Fruit fly (Drosophila melanogaster): ENCODE measurements around the gene Srp14.

The Srp14 gene

dm6 chr3R:20549855-20550603, 29.9 kb upstream of the Srp14 start:
- TF ChIP-seq usp (GFP tag; optimal IDR thresholded peaks at IDR 0.05): no peak
- TF ChIP-seq CG8478 (optimal IDR thresholded peaks at IDR 0.05): no peak
- TF ChIP-seq pan (optimal IDR thresholded peaks at IDR 0.05): no peak
- no peak for TF ChIP-seq psq (optimal IDR thresholded peaks at IDR 0.05)
- TF ChIP-seq Dll (optimal IDR thresholded peaks at IDR 0.05): no peak
- TF ChIP-seq EcR (GFP tag; optimal IDR thresholded peaks at IDR 0.05): no peak

- TF ChIP-seq CG8478 (optimal IDR thresholded peaks at IDR 0.05) (no peak), pan (optimal IDR thresholded peaks at IDR 0.05) (no peak), EcR (GFP tag; optimal IDR thresholded peaks at IDR 0.05) (no peak), usp (GFP tag; optimal IDR thresholded peaks at IDR 0.05) (no peak), Dll (optimal IDR thresholded peaks at IDR 0.05) (no peak), psq (optimal IDR thresholded peaks at IDR 0.05) (no peak)
Measured at dm6 chr3R:20550632-20551486, 29.1 kb upstream of the Srp14 start.

dm6 chr3R:20551487-20552079, 28.3 kb upstream of the Srp14 start:
- TF ChIP-seq usp (GFP tag; optimal IDR thresholded peaks at IDR 0.05) (no peak), Dll (optimal IDR thresholded peaks at IDR 0.05) (no peak), pan (optimal IDR thresholded peaks at IDR 0.05) (no peak), psq (optimal IDR thresholded peaks at IDR 0.05) (no peak), EcR (GFP tag; optimal IDR thresholded peaks at IDR 0.05) (no peak), CG8478 (optimal IDR thresholded peaks at IDR 0.05) (no peak)

- TF ChIP-seq psq (optimal IDR thresholded peaks at IDR 0.05) (no peak), EcR (GFP tag; optimal IDR thresholded peaks at IDR 0.05) (no peak), pan (optimal IDR thresholded peaks at IDR 0.05) (no peak), usp (GFP tag; optimal IDR thresholded peaks at IDR 0.05) (no peak), CG8478 (optimal IDR thresholded peaks at IDR 0.05) (no peak), Dll (optimal IDR thresholded peaks at IDR 0.05) (no peak)
Measured at dm6 chr3R:20552093-20552492, 27.8 kb upstream of the Srp14 start, which contains the start of gene Stat92E. TSS of gene Stat92E (minus strand) at chr3R:20552311.

- TF ChIP-seq usp (GFP tag; optimal IDR thresholded peaks at IDR 0.05): no peak
- no peak for TF ChIP-seq CG8478 (optimal IDR thresholded peaks at IDR 0.05)
- no peak for TF ChIP-seq EcR (GFP tag; optimal IDR thresholded peaks at IDR 0.05)
- TF ChIP-seq psq (optimal IDR thresholded peaks at IDR 0.05): no peak
- TF ChIP-seq Dll (optimal IDR thresholded peaks at IDR 0.05): no peak
- no peak for TF ChIP-seq pan (optimal IDR thresholded peaks at IDR 0.05)
Measured at dm6 chr3R:20554300-20554699, 25.6 kb upstream of the Srp14 start, which contains the start of gene att-ORFB. TSS of gene att-ORFB (minus strand) at chr3R:20554400.

- no peak for TF ChIP-seq Dll (optimal IDR thresholded peaks at IDR 0.05)
- no peak for TF ChIP-seq CG8478 (optimal IDR thresholded peaks at IDR 0.05)
- no peak for TF ChIP-seq psq (optimal IDR thresholded peaks at IDR 0.05)
- no peak for TF ChIP-seq pan (optimal IDR thresholded peaks at IDR 0.05)
- TF ChIP-seq usp (GFP tag; optimal IDR thresholded peaks at IDR 0.05): no peak
- TF ChIP-seq EcR (GFP tag; optimal IDR thresholded peaks at IDR 0.05): no peak
Measured at dm6 chr3R:20555023-20555422, 24.9 kb upstream of the Srp14 start.

- TF ChIP-seq psq (optimal IDR thresholded peaks at IDR 0.05): no peak
- no peak for TF ChIP-seq EcR (GFP tag; optimal IDR thresholded peaks at IDR 0.05)
- TF ChIP-seq CG8478 (optimal IDR thresholded peaks at IDR 0.05): no peak
- no peak for TF ChIP-seq usp (GFP tag; optimal IDR thresholded peaks at IDR 0.05)
- peak; percentile 47 for TF ChIP-seq Dll (optimal IDR thresholded peaks at IDR 0.05)
- TF ChIP-seq pan (optimal IDR thresholded peaks at IDR 0.05): no peak
Measured at dm6 chr3R:20555720-20556280, 24.1 kb upstream of the Srp14 start.

- TF ChIP-seq psq (optimal IDR thresholded peaks at IDR 0.05) (no peak), CG8478 (optimal IDR thresholded peaks at IDR 0.05) (no peak), Dll (optimal IDR thresholded peaks at IDR 0.05) (no peak), pan (optimal IDR thresholded peaks at IDR 0.05) (no peak), usp (GFP tag; optimal IDR thresholded peaks at IDR 0.05) (no peak), EcR (GFP tag; optimal IDR thresholded peaks at IDR 0.05) (no peak)
Measured at dm6 chr3R:20556281-20557113, 23.4 kb upstream of the Srp14 start.

dm6 chr3R:20557114-20557414, 22.9 kb upstream of the Srp14 start:
- TF ChIP-seq psq (optimal IDR thresholded peaks at IDR 0.05) (no peak), EcR (GFP tag; optimal IDR thresholded peaks at IDR 0.05) (no peak), pan (optimal IDR thresholded peaks at IDR 0.05) (no peak), usp (GFP tag; optimal IDR thresholded peaks at IDR 0.05) (no peak), Dll (optimal IDR thresholded peaks at IDR 0.05) (no peak), CG8478 (optimal IDR thresholded peaks at IDR 0.05) (no peak)

dm6 chr3R:20557415-20558105, 22.4 kb upstream of the Srp14 start, which contains the start of the genes DPCoAC and CG5180:
TSS of gene DPCoAC (minus strand) at chr3R:20557667.
TSS of gene CG5180 (plus strand) at chr3R:20557930.
- no peak for TF ChIP-seq pan (optimal IDR thresholded peaks at IDR 0.05)
